Worm (Caenorhabditis elegans): ENCODE results near the gene C55B6.5.

DNA sequence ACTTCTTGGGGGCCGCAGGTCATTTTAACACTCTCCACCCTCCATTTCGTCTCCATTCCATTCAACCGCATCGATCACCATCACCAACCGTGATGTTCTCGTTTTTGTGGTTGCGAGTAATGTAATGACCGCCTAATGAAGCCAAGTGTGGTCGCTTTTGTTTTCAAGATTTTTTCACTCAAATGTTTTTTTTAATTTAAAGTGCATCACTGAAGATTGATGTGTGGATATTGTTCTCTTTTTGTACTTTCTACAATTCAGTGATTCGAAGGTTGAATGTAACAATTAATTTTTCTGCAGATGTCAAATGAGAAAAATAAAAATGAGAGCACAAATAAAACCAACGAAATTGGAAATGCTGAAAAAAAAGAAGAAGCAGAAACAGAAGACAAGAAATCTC, 46.4 kb downstream of the C55B6.5 start, which contains the start of gene pgp-10:
- TF ChIP-seq ceh-9 (tag; optimal IDR thresholded peaks at IDR 0.05) (no peak), ZK546.5 (tag; optimal IDR thresholded peaks at IDR 0.05) (no peak), fkh-10 (GFP tag; optimal IDR thresholded peaks at IDR 0.05) (no peak)

Measured in whole organism, L3 larva.